Fruit fly (Drosophila melanogaster): Measurements from ENCODE around the gene CG31145.

Gene CG31145

dm6 chr3R:23713901-23714300, 44.4 kb upstream of the CG31145 start (continued):
- TF ChIP-seq nom (GFP tag; optimal IDR thresholded peaks at IDR 0.05) (no peak), tll (GFP tag; optimal IDR thresholded peaks at IDR 0.05) (no peak), ab (GFP tag; optimal IDR thresholded peaks at IDR 0.05) (peak; percentile 13), Bgb (GFP tag; IDR thresholded peaks at IDR 0.05; ENCODE audit: partially characterized antibody) (no peak), tna (GFP tag; IDR thresholded peaks at IDR 0.05; ENCODE audit: partially characterized antibody) (no peak), Ets65A (GFP tag) (peak; percentile 94), CG1602 (GFP tag; optimal IDR thresholded peaks at IDR 0.05) (peak; percentile 64), Aef1 (GFP tag; IDR thresholded peaks at IDR 0.05) (0 out of 3 replicates have a peak, but pooled peaks have one; percentile 19), tup (GFP tag; optimal IDR thresholded peaks at IDR 0.05) (no peak), CG14014 (GFP tag; IDR thresholded peaks at IDR 0.05) (peak; percentile 63), mam (GFP tag; optimal IDR thresholded peaks at IDR 0.05) (peak; percentile 20), sisA (GFP tag; IDR thresholded peaks at IDR 0.05) (peak; percentile 62), prd (optimal IDR thresholded peaks at IDR 0.05) (no peak), prd (GFP tag; IDR thresholded peaks at IDR 0.05) (peak; percentile 77), CG5245 (GFP tag; optimal IDR thresholded peaks at IDR 0.05) (peak; percentile 59), CG12104 (GFP tag; optimal IDR thresholded peaks at IDR 0.05) (no peak), lola (GFP tag; optimal IDR thresholded peaks at IDR 0.05) (peak in 1 of 3 experiments; percentile 66), HLH3B (GFP tag; IDR thresholded peaks at IDR 0.05) (peak; percentile 9; the same call in 1 of the 2 replicates), Rfx (GFP tag; IDR thresholded peaks at IDR 0.05) (peak; percentile 33; the same call in 1 of the 2 replicates), Dek (tag; optimal IDR thresholded peaks at IDR 0.05) (peak; percentile 35), fd64A (GFP tag; optimal IDR thresholded peaks at IDR 0.05) (peak; percentile 5), chif (GFP tag; optimal IDR thresholded peaks at IDR 0.05) (peak; percentile 75 to 80), vvl (GFP tag; IDR thresholded peaks at IDR 0.05) (peak; percentile 74), ro (GFP tag; IDR thresholded peaks at IDR 0.05) (0 out of 2 replicates have a peak, but pooled peaks have one; percentile 9), dmrt99B (tag; optimal IDR thresholded peaks at IDR 0.05) (peak; percentile 81), CG11093 (GFP tag; IDR thresholded peaks at IDR 0.05) (no peak), Sox102F (GFP tag; optimal IDR thresholded peaks at IDR 0.05) (peak; percentile 84), CG11247 (GFP tag; IDR thresholded peaks at IDR 0.05) (no peak), ems (GFP tag; optimal IDR thresholded peaks at IDR 0.05) (no peak), otp (GFP tag; IDR thresholded peaks at IDR 0.05) (peak; percentile 70; the same call in 2 of the 3 replicates), CG12236 (GFP tag; optimal IDR thresholded peaks at IDR 0.05) (no peak), CG13123 (GFP tag; optimal IDR thresholded peaks at IDR 0.05) (peak; percentile 34), kah (GFP tag; optimal IDR thresholded peaks at IDR 0.05) (peak; percentile 38), inv (GFP tag; IDR thresholded peaks at IDR 0.05; ENCODE audit: partially characterized antibody) (no peak), sc (optimal IDR thresholded peaks at IDR 0.05) (no peak), sc (GFP tag; optimal IDR thresholded peaks at IDR 0.05) (peak; percentile 56), CG4328 (GFP tag; optimal IDR thresholded peaks at IDR 0.05) (no peak), bbx (GFP tag; IDR thresholded peaks at IDR 0.05; ENCODE audit: partially characterized antibody) (no peak), eve (GFP tag; optimal IDR thresholded peaks at IDR 0.05) (peak in 1 of 2 experiments; percentile 64), CG18599 (GFP tag; optimal IDR thresholded peaks at IDR 0.05) (peak; percentile 34), Fer2 (tag; optimal IDR thresholded peaks at IDR 0.05) (no peak), Gug (GFP tag; IDR thresholded peaks at IDR 0.05) (peak; percentile 34; the same call in 1 of the 4 replicates), salm (tag; optimal IDR thresholded peaks at IDR 0.05) (peak; percentile 56), ara (GFP tag; IDR thresholded peaks at IDR 0.05) (peak; percentile 75), cato (GFP tag; optimal IDR thresholded peaks at IDR 0.05; ENCODE audit: borderline replicate concordance) (peak; percentile 26), CG7987 (GFP tag; optimal IDR thresholded peaks at IDR 0.05) (no peak), CG10543 (GFP tag; optimal IDR thresholded peaks at IDR 0.05) (no peak), Mes4 (GFP tag; optimal IDR thresholded peaks at IDR 0.05) (peak; percentile 43), CG1233 (GFP tag; optimal IDR thresholded peaks at IDR 0.05) (peak; percentile 56), BtbVII (GFP tag; optimal IDR thresholded peaks at IDR 0.05) (no peak)

Measured in whole organism, embryonic.